Fruit fly (Drosophila melanogaster): ENCODE measurements around the gene Dnaaf4.

Gene Dnaaf4

DNA sequence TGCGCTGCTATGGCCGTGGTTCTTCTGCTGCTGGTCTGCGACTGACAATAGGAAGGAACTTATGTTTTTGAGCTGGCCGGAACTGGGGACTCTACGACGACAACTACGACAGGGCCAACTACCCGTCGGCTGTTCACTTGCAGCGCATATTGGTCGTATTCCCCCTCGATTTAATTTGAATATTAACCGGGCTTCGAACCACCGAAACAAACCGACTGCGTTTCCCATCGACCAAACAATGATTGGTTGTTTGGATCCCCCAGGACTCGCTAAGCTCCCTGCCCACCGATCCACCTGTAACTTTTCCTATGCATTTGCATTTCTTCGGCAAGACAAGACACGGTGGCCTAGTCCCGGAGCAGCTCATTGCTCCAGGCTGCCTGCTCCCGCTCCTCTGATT is at the start of gene Dnaaf4:
Gene Dnaaf4, minus strand, starts transcription at position 101 of the 400 bp plus-strand sequence.
- TF ChIP-seq toe (GFP tag; optimal IDR thresholded peaks at IDR 0.05), result no peak
- no peak for TF ChIP-seq Crg-1 (GFP tag; optimal IDR thresholded peaks at IDR 0.05)
- TF ChIP-seq CG12768 (GFP tag; optimal IDR thresholded peaks at IDR 0.05), result no peak
- no peak for TF ChIP-seq pad (GFP tag; optimal IDR thresholded peaks at IDR 0.05)
- TF ChIP-seq ovo (GFP tag; optimal IDR thresholded peaks at IDR 0.05), result no peak
- no peak for TF ChIP-seq cnc (optimal IDR thresholded peaks at IDR 0.05)
- no peak for TF ChIP-seq Mnt (GFP tag; optimal IDR thresholded peaks at IDR 0.05)
- TF ChIP-seq tj (GFP tag; optimal IDR thresholded peaks at IDR 0.05), result no peak
- TF ChIP-seq CG11617 (GFP tag; optimal IDR thresholded peaks at IDR 0.05), result no peak
- TF ChIP-seq bab1 (GFP tag; optimal IDR thresholded peaks at IDR 0.05), result no peak
- no peak for TF ChIP-seq CG7101 (tag; optimal IDR thresholded peaks at IDR 0.05)
- TF ChIP-seq cic (GFP tag; optimal IDR thresholded peaks at IDR 0.05), result no peak
- TF ChIP-seq kay (GFP tag; ENCODE audit: borderline replicate concordance), result no peak
- no peak for TF ChIP-seq CG7045 (GFP tag; optimal IDR thresholded peaks at IDR 0.05)
- TF ChIP-seq Hr96 (GFP tag; optimal IDR thresholded peaks at IDR 0.05), result no peak
- no peak for TF ChIP-seq Clk (GFP tag; optimal IDR thresholded peaks at IDR 0.05)
- no peak for TF ChIP-seq CG1620 (GFP tag; optimal IDR thresholded peaks at IDR 0.05)
- TF ChIP-seq CG33017 (tag; optimal IDR thresholded peaks at IDR 0.05), result no peak

dm6 chr2L:11170549-11170948 is 49.0 kb upstream of the Dnaaf4 start:
- TF ChIP-seq CG14711 (tag; optimal IDR thresholded peaks at IDR 0.05) (no peak), Mnt (GFP tag; optimal IDR thresholded peaks at IDR 0.05) (no peak), CG1620 (GFP tag; optimal IDR thresholded peaks at IDR 0.05) (no peak), tj (GFP tag; optimal IDR thresholded peaks at IDR 0.05) (no peak), cic (GFP tag; optimal IDR thresholded peaks at IDR 0.05) (no peak), CG5204 (GFP tag; optimal IDR thresholded peaks at IDR 0.05) (no peak), cnc (optimal IDR thresholded peaks at IDR 0.05) (no peak)

- TF ChIP-seq Crg-1 (GFP tag; optimal IDR thresholded peaks at IDR 0.05), result no peak
- TF ChIP-seq CG12768 (GFP tag; optimal IDR thresholded peaks at IDR 0.05), result no peak
- TF ChIP-seq CG7101 (tag; optimal IDR thresholded peaks at IDR 0.05), result no peak
- TF ChIP-seq CG33017 (tag; optimal IDR thresholded peaks at IDR 0.05), result no peak
- TF ChIP-seq cnc (optimal IDR thresholded peaks at IDR 0.05), result no peak
- no peak for TF ChIP-seq CG11617 (GFP tag; optimal IDR thresholded peaks at IDR 0.05)
- TF ChIP-seq Mnt (GFP tag; optimal IDR thresholded peaks at IDR 0.05), result no peak
- TF ChIP-seq pad (GFP tag; optimal IDR thresholded peaks at IDR 0.05), result no peak
- no peak for TF ChIP-seq CG1620 (GFP tag; optimal IDR thresholded peaks at IDR 0.05)
These were observed 48.4 kb upstream of the Dnaaf4 start for dm6 chr2L:11169904-11170303.

DNA sequence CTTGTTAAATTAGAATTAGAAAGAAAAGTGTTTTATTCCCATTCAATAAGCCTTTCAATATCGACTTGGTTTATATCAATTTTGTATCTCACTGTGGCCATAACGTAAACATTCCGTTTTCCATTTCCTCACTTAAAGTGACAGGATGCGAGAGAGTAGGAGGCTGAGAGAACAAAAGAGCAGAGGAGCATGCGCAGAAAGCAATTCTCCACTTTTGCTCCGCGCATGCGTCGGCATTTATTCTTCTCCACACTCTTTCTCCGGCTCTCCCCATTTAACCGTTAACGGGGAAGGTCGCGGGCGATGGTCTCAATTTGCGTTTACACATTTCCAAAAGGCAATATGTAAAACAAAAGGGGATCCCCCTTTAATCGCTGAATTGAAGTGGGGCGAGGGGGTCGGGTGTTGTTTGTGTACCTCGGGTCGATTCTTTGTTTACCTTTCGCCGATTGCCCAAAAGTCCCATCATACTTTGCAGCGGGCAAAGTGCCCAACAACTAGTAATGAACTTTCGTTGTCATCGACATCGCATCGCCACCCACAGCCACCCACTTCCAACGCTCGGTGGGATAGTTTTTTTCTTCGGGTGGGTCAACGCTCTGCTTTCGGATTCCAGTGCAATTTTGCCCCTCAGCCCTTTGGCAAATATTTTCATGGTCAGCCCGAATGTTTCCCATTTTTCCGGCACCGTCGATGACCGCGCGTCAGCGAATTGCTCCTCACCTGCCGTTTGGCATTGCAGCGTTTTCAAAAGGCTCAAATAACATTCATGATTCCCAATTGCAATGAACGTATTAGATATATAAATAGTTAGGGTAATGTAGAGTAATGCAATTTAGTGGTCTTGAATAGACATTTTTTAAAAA is 47.4 kb upstream of the Dnaaf4 start:
- TF ChIP-seq tj (GFP tag; optimal IDR thresholded peaks at IDR 0.05) (peak; percentile 95), CG7045 (GFP tag; optimal IDR thresholded peaks at IDR 0.05) (no peak), Crg-1 (GFP tag; optimal IDR thresholded peaks at IDR 0.05) (no peak), ovo (GFP tag; optimal IDR thresholded peaks at IDR 0.05) (no peak), toe (GFP tag; optimal IDR thresholded peaks at IDR 0.05) (no peak), CG12768 (GFP tag; optimal IDR thresholded peaks at IDR 0.05) (no peak), CG7101 (tag; optimal IDR thresholded peaks at IDR 0.05) (no peak), Clk (GFP tag; optimal IDR thresholded peaks at IDR 0.05) (no peak), pad (GFP tag; optimal IDR thresholded peaks at IDR 0.05) (peak; percentile 22), CG33017 (tag; optimal IDR thresholded peaks at IDR 0.05) (no peak), bab1 (GFP tag; optimal IDR thresholded peaks at IDR 0.05) (no peak), kay (GFP tag; ENCODE audit: borderline replicate concordance) (no peak)

- TF ChIP-seq Clk (GFP tag; optimal IDR thresholded peaks at IDR 0.05) (no peak), kay (GFP tag; ENCODE audit: borderline replicate concordance) (peak; percentile 11)
These were observed 46.5 kb upstream of the Dnaaf4 start for dm6 chr2L:11167997-11168396.

dm6 chr2L:11155166-11155958 is 33.8 kb upstream of the Dnaaf4 start, which contains the start of gene CG6287:
Gene CG6287 (minus strand): TSS chr2L:11155721.
- TF ChIP-seq bab1 (GFP tag; optimal IDR thresholded peaks at IDR 0.05), result peak; percentile 98
- TF ChIP-seq kay (GFP tag; ENCODE audit: borderline replicate concordance), result no peak
- peak; percentile 97 for TF ChIP-seq CG7045 (GFP tag; optimal IDR thresholded peaks at IDR 0.05)
- peak; percentile 97 for TF ChIP-seq CG7101 (tag; optimal IDR thresholded peaks at IDR 0.05)
- TF ChIP-seq CG33017 (tag; optimal IDR thresholded peaks at IDR 0.05), result peak; percentile 97
- TF ChIP-seq CG12768 (GFP tag; optimal IDR thresholded peaks at IDR 0.05), result peak; percentile 95
- peak; percentile 93 for TF ChIP-seq Crg-1 (GFP tag; optimal IDR thresholded peaks at IDR 0.05)
- peak; percentile 88 for TF ChIP-seq Hr96 (GFP tag; optimal IDR thresholded peaks at IDR 0.05)
- TF ChIP-seq CG5204 (GFP tag; optimal IDR thresholded peaks at IDR 0.05), result peak; percentile 94
- TF ChIP-seq pad (GFP tag; optimal IDR thresholded peaks at IDR 0.05), result peak; percentile 86
- TF ChIP-seq CG11617 (GFP tag; optimal IDR thresholded peaks at IDR 0.05), result peak; percentile 94
- TF ChIP-seq tj (GFP tag; optimal IDR thresholded peaks at IDR 0.05), result peak; percentile 94
- TF ChIP-seq CG14711 (tag; optimal IDR thresholded peaks at IDR 0.05), result peak; percentile 96
- TF ChIP-seq Clk (GFP tag; optimal IDR thresholded peaks at IDR 0.05), result peak; percentile 92
- peak; percentile 66 for TF ChIP-seq Mnt (GFP tag; optimal IDR thresholded peaks at IDR 0.05)
- peak; percentile 78 to 85 for TF ChIP-seq cnc (optimal IDR thresholded peaks at IDR 0.05)
- TF ChIP-seq cic (GFP tag; optimal IDR thresholded peaks at IDR 0.05), result peak; percentile 63
- peak; percentile 92 for TF ChIP-seq CG1620 (GFP tag; optimal IDR thresholded peaks at IDR 0.05)
- peak; percentile 95 for TF ChIP-seq toe (GFP tag; optimal IDR thresholded peaks at IDR 0.05)
- peak; percentile 75 for TF ChIP-seq ovo (GFP tag; optimal IDR thresholded peaks at IDR 0.05)
